Fruit fly (Drosophila melanogaster): Measurements from ENCODE around the gene spen.

DNA sequence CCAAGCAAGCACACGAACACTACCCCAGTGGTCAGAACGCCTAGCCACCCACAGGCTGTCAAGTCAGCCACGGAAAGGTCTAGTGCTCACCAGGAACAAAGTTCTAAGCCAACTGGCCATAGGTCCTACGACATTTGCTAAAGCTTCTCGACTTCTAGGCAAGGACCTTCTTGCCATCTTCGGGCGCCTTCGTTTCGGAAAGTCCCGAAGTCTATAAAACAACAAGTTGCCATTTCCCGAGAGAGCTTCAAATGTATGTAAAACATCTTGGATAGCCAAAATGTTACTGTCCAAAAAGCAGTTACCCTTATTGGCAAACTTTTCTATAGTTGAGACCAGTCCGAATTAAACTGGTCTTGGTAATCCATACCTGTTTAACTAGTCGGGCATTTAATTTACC lies 12.3 kb upstream of the spen start:
- TF ChIP-seq gl (tag; optimal IDR thresholded peaks at IDR 0.05): no peak
- no peak for TF ChIP-seq EcR (GFP tag; optimal IDR thresholded peaks at IDR 0.05)
- TF ChIP-seq CG13204 (GFP tag; optimal IDR thresholded peaks at IDR 0.05): no peak
